Worm (Caenorhabditis elegans): ENCODE measurements around the gene bath-1.
"Not testable (repeated sequence)": the region's sequence is repeated elsewhere in the genome, so short reads cannot be mapped to it uniquely, and the experiment has no call there.

The bath-1 gene

DNA sequence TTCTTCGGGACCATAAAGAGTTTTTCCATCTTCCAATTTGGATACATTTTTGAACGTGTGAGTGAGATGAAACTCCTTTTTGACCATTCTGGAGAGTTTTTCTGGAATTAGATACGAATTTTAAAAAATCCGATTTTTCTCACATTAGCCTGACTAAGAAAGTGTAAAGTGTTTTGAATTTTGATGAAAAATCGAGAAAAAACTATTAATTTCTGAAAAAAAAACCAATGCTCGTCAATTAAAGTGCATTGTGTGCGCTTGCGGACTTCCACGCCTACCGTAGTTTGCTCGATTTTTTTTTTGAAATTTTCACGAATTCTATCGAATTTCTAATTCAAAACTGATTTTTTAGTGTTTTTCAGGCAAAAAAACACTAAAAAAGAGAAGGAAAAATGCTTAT lies at the start of gene bath-1:
Gene bath-1, minus strand, starts transcription at position 101 of the 400 bp plus-strand sequence.
- TF ChIP-seq pha-4 (tag; optimal IDR thresholded peaks at IDR 0.05) = no peak
- no peak for TF ChIP-seq sox-4 (tag; optimal IDR thresholded peaks at IDR 0.05)
- TF ChIP-seq hlh-15 (tag; optimal IDR thresholded peaks at IDR 0.05) = no peak
- TF ChIP-seq ceh-19 (GFP tag; optimal IDR thresholded peaks at IDR 0.05) = no peak
- TF ChIP-seq sox-2 (GFP tag; IDR thresholded peaks at IDR 0.05) = no peak
- no peak for TF ChIP-seq ahr-1 (tag; optimal IDR thresholded peaks at IDR 0.05)
- TF ChIP-seq ama-1 (optimal IDR thresholded peaks at IDR 0.05) = no peak
- TF ChIP-seq ceh-9 (tag; optimal IDR thresholded peaks at IDR 0.05) = no peak
- TF ChIP-seq unc-86 (tag; optimal IDR thresholded peaks at IDR 0.05) = no peak
- no peak for TF ChIP-seq C08G9.2 (tag; optimal IDR thresholded peaks at IDR 0.05)
- TF ChIP-seq nhr-232 (tag; optimal IDR thresholded peaks at IDR 0.05) = no peak
- no peak for TF ChIP-seq eyg-1 (tag; optimal IDR thresholded peaks at IDR 0.05)
- no peak for TF ChIP-seq fax-1 (tag; optimal IDR thresholded peaks at IDR 0.05)
- no peak for TF ChIP-seq pha-2 (tag; optimal IDR thresholded peaks at IDR 0.05)
- TF ChIP-seq hlh-13 (GFP tag; optimal IDR thresholded peaks at IDR 0.05) = no peak

DNA sequence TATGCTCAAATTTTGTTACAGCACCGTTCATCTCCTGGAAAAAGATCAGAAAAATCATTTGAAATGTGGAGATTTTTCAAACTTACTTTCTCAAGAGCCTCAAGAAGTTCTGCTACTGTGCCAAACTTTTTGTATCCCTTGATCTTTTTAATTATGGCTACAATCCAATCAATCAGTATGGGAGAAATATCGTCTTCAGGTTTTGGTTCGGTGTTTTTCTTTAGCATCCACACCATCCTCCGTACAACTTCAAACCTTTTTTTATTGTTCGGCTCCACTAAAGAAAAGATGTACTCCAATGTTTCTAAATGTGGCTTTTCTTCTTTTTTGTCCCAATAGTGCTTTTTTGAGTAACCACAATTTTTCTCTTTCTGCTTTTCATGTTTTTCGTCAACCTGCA lies 47.9 kb upstream of the bath-1 start:
- TF ChIP-seq ceh-2 (tag; optimal IDR thresholded peaks at IDR 0.05) (no peak), sox-4 (tag; optimal IDR thresholded peaks at IDR 0.05) (no peak), pag-3 (tag; optimal IDR thresholded peaks at IDR 0.05; ENCODE audit: borderline replicate concordance) (no peak), ceh-9 (tag; optimal IDR thresholded peaks at IDR 0.05) (no peak), K09A11.1 (tag; optimal IDR thresholded peaks at IDR 0.05; ENCODE audit: insufficient read depth) (no peak), hlh-15 (tag; optimal IDR thresholded peaks at IDR 0.05) (no peak), gmeb-2 (tag; optimal IDR thresholded peaks at IDR 0.05) (no peak), pha-4 (tag; optimal IDR thresholded peaks at IDR 0.05) (no peak), sox-2 (GFP tag; IDR thresholded peaks at IDR 0.05) (no peak), unc-55 (GFP tag; optimal IDR thresholded peaks at IDR 0.05) (no peak), unc-86 (tag; optimal IDR thresholded peaks at IDR 0.05) (no peak), mec-3 (tag; optimal IDR thresholded peaks at IDR 0.05; ENCODE audit: borderline replicate concordance) (no peak)

DNA sequence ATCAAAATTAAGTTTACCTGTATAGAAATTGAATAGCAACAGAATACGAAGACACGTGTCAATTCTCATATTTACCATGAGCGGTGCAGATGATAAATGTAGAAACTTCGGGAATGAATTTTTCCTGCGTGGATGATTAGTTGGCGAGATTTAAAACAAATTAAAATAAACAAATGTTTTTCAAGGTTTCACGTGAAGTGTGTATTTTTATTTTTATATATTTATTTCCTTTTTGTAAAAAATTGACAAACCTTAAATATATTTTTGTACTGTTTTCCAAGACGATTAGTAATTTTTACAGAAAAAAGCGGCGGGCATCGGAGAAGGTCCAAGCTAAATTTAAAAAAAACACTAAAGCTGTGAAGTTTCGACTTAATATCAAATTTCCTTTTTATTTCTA lies 46.9 kb upstream of the bath-1 start, which contains the start of gene F07E5.8:
Gene F07E5.8, minus strand, starts transcription at position 101 of the 400 bp plus-strand sequence.
- TF ChIP-seq hlh-15 (tag; optimal IDR thresholded peaks at IDR 0.05) (no peak), che-1 (tag; optimal IDR thresholded peaks at IDR 0.05) (no peak), Y22D7AL.16 (tag; optimal IDR thresholded peaks at IDR 0.05) (no peak), hlh-6 (tag; optimal IDR thresholded peaks at IDR 0.05) (no peak), ceh-48 (tag; optimal IDR thresholded peaks at IDR 0.05) (no peak), madf-2 (tag; optimal IDR thresholded peaks at IDR 0.05) (no peak), fkh-6 (tag; optimal IDR thresholded peaks at IDR 0.05) (no peak), sox-4 (tag; optimal IDR thresholded peaks at IDR 0.05) (no peak), npax-4 (tag; optimal IDR thresholded peaks at IDR 0.05) (no peak), nhr-11 (tag; optimal IDR thresholded peaks at IDR 0.05) (no peak), unc-55 (GFP tag; optimal IDR thresholded peaks at IDR 0.05) (no peak), nhr-232 (tag; optimal IDR thresholded peaks at IDR 0.05) (no peak), ceh-9 (tag; optimal IDR thresholded peaks at IDR 0.05) (no peak), elt-2 (tag; optimal IDR thresholded peaks at IDR 0.05) (no peak)

DNA sequence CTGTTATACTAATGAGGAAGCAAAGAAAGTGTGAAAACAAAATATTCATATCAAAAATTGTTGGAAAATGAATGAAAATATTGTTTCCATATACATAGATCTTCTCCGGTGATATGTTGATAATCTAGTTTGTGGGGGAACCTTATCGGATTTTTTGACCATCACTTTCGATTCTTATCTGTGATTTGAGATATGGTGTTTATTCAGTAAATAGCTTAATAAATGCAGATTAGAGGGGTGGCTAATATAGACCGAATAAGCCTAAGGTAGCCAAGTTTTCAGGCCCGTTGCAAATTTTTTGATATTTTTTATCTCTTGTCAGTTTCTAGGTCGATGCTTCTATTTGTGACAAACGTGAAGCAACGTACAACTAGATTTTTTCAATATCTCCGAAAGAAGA lies 42.8 kb upstream of the bath-1 start, which contains the start of gene F07E5.7:
Gene F07E5.7, minus strand, starts transcription at position 101 of the 400 bp plus-strand sequence.
- TF ChIP-seq nhr-11 (tag; optimal IDR thresholded peaks at IDR 0.05) (no peak), nfya-1 (tag; optimal IDR thresholded peaks at IDR 0.05) (no peak), ceh-31 (tag; optimal IDR thresholded peaks at IDR 0.05) (no peak), K02D7.2 (tag; optimal IDR thresholded peaks at IDR 0.05) (no peak)

DNA sequence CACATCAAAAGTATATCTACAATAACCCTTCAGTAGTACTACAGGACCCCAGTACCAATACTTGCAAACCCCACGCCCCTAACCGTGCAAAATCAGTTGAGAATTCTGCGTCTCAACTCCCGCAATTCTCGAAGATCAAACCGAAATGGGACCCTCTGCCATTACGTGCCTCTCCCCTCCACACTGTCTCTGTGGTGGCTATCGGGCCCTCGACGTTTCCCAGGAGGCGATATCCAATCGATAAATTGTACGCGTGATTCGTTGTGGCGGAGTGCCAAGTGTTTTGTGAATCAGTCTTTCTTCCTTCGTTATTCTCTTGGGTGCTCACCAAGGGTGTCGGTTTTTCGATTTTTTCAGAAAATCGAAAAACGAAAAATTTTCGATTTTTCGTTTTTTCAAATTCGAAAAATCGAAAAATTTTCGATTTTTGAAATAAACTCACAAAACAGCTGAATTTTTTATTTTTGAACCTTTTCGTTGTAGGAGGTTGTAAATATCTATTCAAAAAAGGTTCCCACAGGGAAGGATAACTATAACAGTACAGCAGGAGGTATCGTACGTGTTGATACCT lies 38.9 kb upstream of the bath-1 start, which contains the start of gene F07E5.12:
Gene F07E5.12, plus strand, starts transcription at position 521 of the 571 bp plus-strand sequence.
- not testable (repeated sequence) for TF ChIP-seq madf-2, ceh-2, odd-2 (tag; optimal IDR thresholded peaks at IDR 0.05)

All from whole organism, late embryonic.